Fruit fly (Drosophila melanogaster) whole organism, embryonic: ENCODE results near the gene Ids.

ENCODE experiments used
- Abd-B ChIP-seq: fragments of 200-800 bp; sonication (Bioruptor generic); optimal IDR thresholded peaks from 2 replicates; lab custom pipeline; 2018; ENCODE audit warnings: missing biosample characterization, mild to moderate bottlenecking, missing genetic modification characterization, moderate library complexity
- BEAF-32 ChIP-seq: fragments of 200-800 bp; sonication (Bioruptor generic); optimal IDR thresholded peaks from 3 replicates; lab custom pipeline; 2017; ENCODE audit warnings: missing biosample characterization, missing genetic modification characterization, mild to moderate bottlenecking, moderate library complexity, missing genetic modification reagents
- C15 ChIP-seq: fragments of 200-800 bp; sonication (Bioruptor generic); IDR thresholded peaks from 3 replicates; pipeline ENCODE4 v1.3.6; 2022; ENCODE audit warnings: missing biosample characterization, missing genetic modification characterization
- CG14965 ChIP-seq: fragments of 200-800 bp; sonication (Bioruptor generic); optimal IDR thresholded peaks from 2 replicates; lab custom pipeline; 2016; ENCODE audit warnings: missing biosample characterization, missing genetic modification characterization, borderline replicate concordance
- CG16813 ChIP-seq: fragments of 200-800 bp; sonication (Bioruptor generic); IDR thresholded peaks from 3 replicates; pipeline ENCODE4 v1.3.6; 2022; ENCODE audit warnings: missing biosample characterization, missing genetic modification characterization; ENCODE audit not compliant: partially characterized antibody
- CG17829 ChIP-seq: fragments of 200-800 bp; optimal IDR thresholded peaks from 2 replicates; lab custom pipeline; 2019; ENCODE audit warnings: missing biosample characterization, mild to moderate bottlenecking, missing genetic modification characterization, moderate library complexity
- CG2116 ChIP-seq: fragments of 200-800 bp; sonication (Bioruptor generic); optimal IDR thresholded peaks from 3 replicates; lab custom pipeline; 2018; ENCODE audit warnings: missing biosample characterization, mild to moderate bottlenecking, missing genetic modification characterization
- CG2120 ChIP-seq: fragments of 200-800 bp; sonication (Bioruptor generic); optimal IDR thresholded peaks from 3 replicates; lab custom pipeline; 2016; ENCODE audit warnings: missing biosample characterization, missing genetic modification characterization
- CG2129 ChIP-seq: fragments of 200-800 bp; sonication (Bioruptor generic); IDR thresholded peaks from 2 replicates; pipeline ENCODE4 v1.3.6; 2022; ENCODE audit warnings: missing biosample characterization, missing genetic modification characterization; ENCODE audit not compliant: partially characterized antibody
- CG3995 ChIP-seq: fragments of 200-800 bp; sonication (Bioruptor generic); optimal IDR thresholded peaks from 3 replicates; lab custom pipeline; 2016; ENCODE audit warnings: missing biosample characterization, missing genetic modification characterization
- CG5953 ChIP-seq: fragments of 200-800 bp; sonication (Bioruptor generic); IDR thresholded peaks from 2 replicates; pipeline ENCODE4 v1.3.6; 2022; ENCODE audit warnings: missing biosample characterization, missing genetic modification characterization
- Dll ChIP-seq: fragments of 200-800 bp; sonication (Bioruptor generic); IDR thresholded peaks from 4 replicates; pipeline ENCODE4 v1.3.6; 2022; ENCODE audit warnings: missing biosample characterization, missing genetic modification characterization; ENCODE audit not compliant: partially characterized antibody
- Dref ChIP-seq: fragments of 200-800 bp; sonication (Bioruptor generic); IDR thresholded peaks from 2 replicates; pipeline ENCODE4 v1.3.6; 2022; ENCODE audit warnings: missing biosample characterization, missing genetic modification characterization
- Ets65A ChIP-seq: fragments of 200-800 bp; sonication (Bioruptor generic); peaks from one replicate; lab custom pipeline; 2016; ENCODE audit warnings: missing biosample characterization, missing genetic modification characterization
- MESR4 ChIP-seq: fragments of 200-800 bp; sonication (Bioruptor generic); optimal IDR thresholded peaks from 2 replicates; lab custom pipeline; 2018; ENCODE audit warnings: missing biosample characterization, mild to moderate bottlenecking, missing genetic modification characterization, moderate library complexity
- Med ChIP-seq: fragments of 200-800 bp; sonication (Bioruptor generic); peaks from one replicate; lab custom pipeline; 2016; ENCODE audit warnings: missing biosample characterization, missing genetic modification characterization, mild to moderate bottlenecking, inconsistent platforms, moderate library complexity
- NC2β ChIP-seq: fragments of 200-800 bp; sonication (Bioruptor generic); optimal IDR thresholded peaks from 2 replicates; lab custom pipeline; 2016; ENCODE audit warnings: missing biosample characterization, missing genetic modification characterization
- Neu2 ChIP-seq: fragments of 200-800 bp; sonication (Bioruptor generic); optimal IDR thresholded peaks from 3 replicates; lab custom pipeline; 2016; ENCODE audit warnings: missing biosample characterization, missing genetic modification characterization, borderline replicate concordance
- Nf-YC ChIP-seq: fragments of 200-800 bp; optimal IDR thresholded peaks from 3 replicates; lab custom pipeline; 2019; ENCODE audit warnings: missing biosample characterization, mild to moderate bottlenecking, missing genetic modification characterization, moderate library complexity
- Sry-δ ChIP-seq: fragments of 200-800 bp; sonication (Bioruptor generic); optimal IDR thresholded peaks from 2 replicates; lab custom pipeline; 2016; ENCODE audit warnings: missing biosample characterization, missing genetic modification characterization
- Taf1 ChIP-seq: fragments of 200-800 bp; sonication (Bioruptor generic); IDR thresholded peaks from 2 replicates; pipeline ENCODE4 v1.3.6; 2022; ENCODE audit warnings: missing biosample characterization, missing genetic modification characterization
- YL-1 ChIP-seq: fragments of 200-800 bp; sonication (Bioruptor generic); optimal IDR thresholded peaks from 3 replicates; lab custom pipeline; 2017; ENCODE audit warnings: missing biosample characterization, mild to moderate bottlenecking, missing genetic modification characterization
- al ChIP-seq: fragments of 200-800 bp; sonication (Bioruptor generic); IDR thresholded peaks from 2 replicates; pipeline ENCODE4 v1.3.6; 2022; ENCODE audit warnings: missing biosample characterization, missing genetic modification characterization
- amos ChIP-seq: fragments of 200-800 bp; sonication (Bioruptor generic); IDR thresholded peaks from 2 replicates; pipeline ENCODE4 v1.3.6; 2022; ENCODE audit warnings: missing biosample characterization, missing genetic modification characterization; ENCODE audit not compliant: partially characterized antibody
- chinmo ChIP-seq: fragments of 200-800 bp; sonication (Bioruptor generic); IDR thresholded peaks from 4 replicates; pipeline ENCODE4 v1.3.6; 2022; ENCODE audit warnings: missing biosample characterization, missing genetic modification characterization; ENCODE audit not compliant: partially characterized antibody
- fd102C ChIP-seq: fragments of 200-800 bp; sonication (Bioruptor generic); optimal IDR thresholded peaks from 2 replicates; lab custom pipeline; 2018; ENCODE audit warnings: missing biosample characterization, mild to moderate bottlenecking, missing genetic modification characterization, moderate library complexity
- fd3F ChIP-seq: fragments of 200-800 bp; sonication (Bioruptor generic); optimal IDR thresholded peaks from 2 replicates; lab custom pipeline; 2018; ENCODE audit warnings: missing biosample characterization, mild to moderate bottlenecking, missing genetic modification characterization, moderate library complexity
- gfzf ChIP-seq: fragments of 200-800 bp; sonication (Bioruptor generic); optimal IDR thresholded peaks from 2 replicates; lab custom pipeline; 2016; ENCODE audit warnings: missing biosample characterization, mild to moderate bottlenecking, missing genetic modification characterization, moderate library complexity
- grau ChIP-seq: fragments of 200-800 bp; optimal IDR thresholded peaks from 3 replicates; lab custom pipeline; 2019; ENCODE audit warnings: missing biosample characterization, mild to moderate bottlenecking, missing genetic modification characterization, moderate library complexity
- gsb-n ChIP-seq: fragments of 200-800 bp; sonication (Bioruptor generic); optimal IDR thresholded peaks from 3 replicates; lab custom pipeline; 2018; ENCODE audit warnings: missing biosample characterization, mild to moderate bottlenecking, missing genetic modification characterization
- hb ChIP-seq: fragments of 200-800 bp; sonication (Bioruptor generic); IDR thresholded peaks from 3 replicates; pipeline ENCODE4 v1.3.6; 2022; ENCODE audit warnings: missing biosample characterization, missing genetic modification characterization; ENCODE audit not compliant: partially characterized antibody
- nmo ChIP-seq: fragments of 200-800 bp; sonication (Bioruptor generic); optimal IDR thresholded peaks from 2 replicates; lab custom pipeline; 2018; ENCODE audit warnings: missing biosample characterization, mild to moderate bottlenecking, missing genetic modification characterization, moderate library complexity
- otp ChIP-seq: fragments of 200-800 bp; sonication (Bioruptor generic); IDR thresholded peaks from 3 replicates; pipeline ENCODE4, ENCODE4 v1.3.6; 2022; ENCODE audit warnings: missing biosample characterization, missing genetic modification characterization
- pnt ChIP-seq: fragments of 200-800 bp; sonication (Bioruptor generic); optimal IDR thresholded peaks from 3 replicates; lab custom pipeline; 2016; ENCODE audit warnings: missing biosample characterization, missing genetic modification characterization
- psq ChIP-seq: fragments of 200-800 bp; sonication (Bioruptor generic); optimal IDR thresholded peaks from 2 replicates; lab custom pipeline; 2017; ENCODE audit warnings: missing biosample characterization, missing genetic modification characterization
- pzg ChIP-seq: fragments of 200-800 bp; sonication (Bioruptor generic); optimal IDR thresholded peaks from 3 replicates; lab custom pipeline; 2018; ENCODE audit warnings: missing biosample characterization, mild to moderate bottlenecking, missing genetic modification characterization, moderate library complexity
- scrt ChIP-seq: fragments of 200-800 bp; sonication (Bioruptor generic); optimal IDR thresholded peaks from 2 replicates; lab custom pipeline; 2018; ENCODE audit warnings: missing biosample characterization, mild to moderate bottlenecking, missing genetic modification characterization, moderate library complexity
- sna ChIP-seq: fragments of 200-800 bp; sonication (Bioruptor generic); IDR thresholded peaks from 2 replicates; pipeline ENCODE4 v1.3.6; 2022; ENCODE audit warnings: missing biosample characterization, missing genetic modification characterization; ENCODE audit not compliant: partially characterized antibody
- trh ChIP-seq: fragments of 200-800 bp; sonication (Bioruptor generic); optimal IDR thresholded peaks from 2 replicates; lab custom pipeline; 2016; ENCODE audit warnings: missing biosample characterization, missing genetic modification characterization
- usp ChIP-seq: fragments of >200 bp; optimal IDR thresholded peaks from 2 replicates; lab custom pipeline; 2017; ENCODE audit warnings: missing biosample characterization, missing genetic modification characterization
- vfl ChIP-seq: fragments of 200-800 bp; sonication (Bioruptor generic); optimal IDR thresholded peaks from 2 replicates; lab custom pipeline; 2016; ENCODE audit warnings: missing biosample characterization, missing genetic modification characterization
- vnd ChIP-seq: fragments of 200-800 bp; sonication (Bioruptor generic); IDR thresholded peaks from 3 replicates; pipeline ENCODE4 v1.3.6; 2022; ENCODE audit warnings: missing biosample characterization, missing genetic modification characterization; ENCODE audit not compliant: partially characterized antibody
- zen ChIP-seq: fragments of 200-800 bp; sonication (Bioruptor generic); optimal IDR thresholded peaks from 3 replicates; lab custom pipeline; 2018; ENCODE audit warnings: missing biosample characterization, mild to moderate bottlenecking, missing genetic modification characterization, moderate library complexity
- zen2 ChIP-seq: fragments of 200-800 bp; sonication (Bioruptor generic); IDR thresholded peaks from 3 replicates; pipeline ENCODE4 v1.3.6; 2022; ENCODE audit warnings: missing biosample characterization, missing genetic modification characterization; ENCODE audit not compliant: partially characterized antibody

Ids gene

DNA sequence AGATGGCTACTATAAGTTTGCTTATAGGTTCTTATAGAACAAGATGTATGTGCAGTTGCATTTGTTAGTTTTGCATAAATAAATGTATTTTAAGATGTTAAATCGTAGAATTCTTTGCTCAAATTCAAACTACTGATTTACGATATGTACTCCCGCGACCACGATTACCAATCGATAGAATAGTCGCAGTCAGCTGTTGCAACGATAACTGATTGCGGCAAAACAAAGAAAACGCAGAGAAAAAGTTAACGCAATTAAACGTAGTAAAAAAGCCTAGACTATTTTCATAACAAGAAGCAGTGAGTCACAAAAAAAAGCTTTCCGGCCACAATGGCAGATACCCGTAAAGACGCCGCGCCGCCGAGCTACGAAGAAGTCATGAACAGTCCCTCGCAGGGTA is 1.5 kb upstream of the Ids start, which contains the start of gene CG12012 (continued):
- TF ChIP-seq CG17829 (tag; lab: Kevin White, UChicago) (peak; percentile 13), hb (no peak), amos (peak; percentile 50; the same call in 1 of the 2 replicates), psq (GFP tag; lab: Kevin White, UChicago) (no peak), YL-1 (GFP tag; lab: Kevin White, UChicago) (peak; percentile 10), Ets65A (peak; percentile 62), zen2 (GFP tag; lab: Robert Waterston, UW) (peak; percentile 50; the same call in 1 of the 3 replicates), CG2116 (peak; percentile 41), zen (tag; lab: Kevin White, UChicago) (no peak), Dll (GFP tag; lab: Robert Waterston, UW) (peak; percentile 65; the same call in 3 of the 4 replicates), BEAF-32 (GFP tag; lab: Kevin White, UChicago) (peak; percentile 45), Dref (GFP tag; lab: Robert Waterston, UW) (peak; percentile 62), CG2129 (GFP tag; lab: Robert Waterston, UW) (0 out of 2 replicates have a peak, but pooled peaks have one; percentile 14), chinmo (GFP tag; lab: Robert Waterston, UW) (0 out of 4 replicates have a peak, but pooled peaks have one; percentile 20), gsb-n (tag; lab: Kevin White, UChicago) (no peak), C15 (GFP tag; lab: Robert Waterston, UW) (no peak), NC2β (GFP tag; lab: Kevin White, UChicago) (no peak), gfzf (peak; percentile 5), CG14965 (no peak), CG16813 (GFP tag; lab: Robert Waterston, UW) (peak; percentile 48; the same call in 1 of the 3 replicates), pzg (GFP tag; lab: Kevin White, UChicago) (peak; percentile 18), Sry-δ (GFP tag; lab: Kevin White, UChicago) (peak; percentile 4), CG3995 (GFP tag; lab: Kevin White, UChicago) (peak; percentile 89), vnd (peak; percentile 37; the same call in 1 of the 3 replicates), Neu2 (GFP tag; lab: Kevin White, UChicago) (peak; percentile 47), sna (GFP tag; lab: Robert Waterston, UW) (peak; percentile 62; the same call in 1 of the 2 replicates), Abd-B (GFP tag; lab: Kevin White, UChicago) (no peak), trh (GFP tag; lab: Kevin White, UChicago) (no peak), fd102C (no peak)

DNA sequence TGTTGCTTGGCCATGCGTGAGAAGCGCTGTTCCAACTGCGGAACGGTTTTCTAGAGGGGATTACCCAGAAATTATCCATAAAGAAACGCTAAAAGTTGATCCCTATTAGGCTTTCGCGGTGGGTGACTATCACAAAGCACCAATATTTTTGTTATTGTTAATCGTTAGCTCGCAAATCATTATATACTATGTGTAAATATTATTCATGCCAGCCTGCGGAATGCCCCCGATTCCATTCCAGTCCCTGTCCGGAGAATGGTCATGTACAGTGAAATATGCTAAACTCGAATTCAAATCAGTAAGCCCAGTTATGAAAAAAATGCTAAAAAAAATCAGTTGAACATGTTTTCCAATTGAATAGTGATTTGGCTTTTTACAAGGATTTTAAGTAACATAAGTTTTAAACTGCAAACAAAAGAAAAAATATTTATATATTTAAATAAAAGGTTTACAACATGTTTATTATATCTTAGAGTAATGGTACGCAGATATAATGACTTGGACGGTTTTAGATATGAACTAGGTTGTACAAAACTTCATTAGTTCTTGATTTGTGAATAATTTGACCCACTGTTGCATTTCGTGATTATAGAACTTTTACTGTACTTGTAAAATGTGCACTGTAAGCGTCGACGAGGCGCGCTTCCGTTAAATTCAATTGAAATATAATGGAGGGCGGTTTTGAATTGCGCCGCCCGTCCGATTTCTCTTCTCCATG is 662 bp upstream of the Ids start:
- TF ChIP-seq nmo (no peak), vfl (GFP tag; lab: Kevin White, UChicago) (no peak), CG2120 (no peak), Taf1 (GFP tag; lab: Robert Waterston, UW) (no peak), fd3F (GFP tag; lab: Kevin White, UChicago) (no peak), usp (GFP tag; lab: Kevin White, UChicago) (no peak), CG16813 (GFP tag; lab: Robert Waterston, UW) (no peak), al (GFP tag; lab: Robert Waterston, UW) (no peak), otp (GFP tag; lab: Robert Waterston, UW) (no peak), pnt (no peak), CG5953 (GFP tag; lab: Robert Waterston, UW) (no peak), scrt (GFP tag; lab: Kevin White, UChicago) (no peak), Nf-YC (tag; lab: Kevin White, UChicago) (no peak), Med (GFP tag; lab: Kevin White, UChicago) (peak; percentile 52), grau (peak; percentile 54), MESR4 (GFP tag; lab: Kevin White, UChicago) (no peak)
